Fruit fly (Drosophila melanogaster) whole organism: Measurements from ENCODE around the gene CG10435.

Experiments used
- CG8478 ChIP-seq: fragments of >200 bp; optimal IDR thresholded peaks from 2 replicates; lab custom pipeline; 2018; ENCODE audit warnings: inconsistent platforms
- Dll ChIP-seq: fragments of >200 bp; optimal IDR thresholded peaks from 2 replicates; lab custom pipeline; 2017
- EcR ChIP-seq, 2 experiments: fragments of >200 bp; optimal IDR thresholded peaks; 2 replicates each; lab custom pipeline; 2017; ENCODE audit warnings: missing biosample characterization in 2 of 2, missing genetic modification characterization in 2 of 2, missing genetic modification reagents in 2 of 2
- psq ChIP-seq: fragments of >200 bp; optimal IDR thresholded peaks from 2 replicates; lab custom pipeline; 2017
- usp ChIP-seq: fragments of >200 bp; optimal IDR thresholded peaks from 2 replicates; lab custom pipeline; 2017; ENCODE audit warnings: missing biosample characterization, missing genetic modification characterization, mixed read lengths

- no peak for TF ChIP-seq EcR (GFP tag; optimal IDR thresholded peaks at IDR 0.05; lab: Kevin White, UChicago)
- TF ChIP-seq CG8478 (lab: Kevin White, UChicago): no peak
- no peak for TF ChIP-seq usp (GFP tag; lab: Kevin White, UChicago)
- TF ChIP-seq Dll (lab: Kevin White, UChicago): no peak
- TF ChIP-seq psq: no peak
These were observed 34.5 kb downstream of the CG10435 start, which contains the start of the genes CD98hc and Os-C for dm6 chr3R:7978379-7979009.
